Fruit fly (Drosophila melanogaster) whole organism, embryonic: ENCODE measurements around the gene alphaTub84B.

Experiments
- Asciz ChIP-seq: fragments of 200-800 bp; sonication (Bioruptor generic); optimal IDR thresholded peaks from 2 replicates; lab custom pipeline; 2017; ENCODE audit warnings: missing biosample characterization, mild to moderate bottlenecking, missing genetic modification characterization, missing genetic modification reagents
- Bdp1 ChIP-seq: fragments of 200-800 bp; sonication (Bioruptor generic); optimal IDR thresholded peaks from 3 replicates; lab custom pipeline; 2016; ENCODE audit warnings: missing biosample characterization, missing genetic modification characterization
- Blimp-1 ChIP-seq: fragments of 200-800 bp; sonication (Bioruptor generic); optimal IDR thresholded peaks from 3 replicates; lab custom pipeline; 2018; ENCODE audit warnings: missing biosample characterization, missing genetic modification characterization, mild to moderate bottlenecking, moderate library complexity, missing genetic modification reagents
- CG12299 ChIP-seq: fragments of 200-800 bp; sonication (Bioruptor generic); optimal IDR thresholded peaks from 2 replicates; lab custom pipeline; 2018; ENCODE audit warnings: missing biosample characterization, mild to moderate bottlenecking, missing genetic modification characterization
- CG13296 ChIP-seq: fragments of 200-800 bp; sonication (Bioruptor generic); optimal IDR thresholded peaks from 3 replicates; lab custom pipeline; 2018; ENCODE audit warnings: missing biosample characterization, mild to moderate bottlenecking, missing genetic modification characterization
- CG13894 ChIP-seq: fragments of 200-800 bp; sonication (Bioruptor generic); optimal IDR thresholded peaks from 3 replicates; lab custom pipeline; 2018; ENCODE audit warnings: missing biosample characterization, mild to moderate bottlenecking, missing genetic modification characterization, moderate library complexity
- CG14441 ChIP-seq: fragments of 200-800 bp; sonication (Bioruptor generic); IDR thresholded peaks from 2 replicates; pipeline ENCODE4 v1.3.6; 2022; ENCODE audit warnings: missing biosample characterization, missing genetic modification characterization
- CG14710 ChIP-seq: fragments of 200-800 bp; sonication (Bioruptor generic); optimal IDR thresholded peaks from 3 replicates; lab custom pipeline; 2019; ENCODE audit warnings: missing biosample characterization, mild to moderate bottlenecking, missing genetic modification characterization, moderate library complexity
- CG14860 ChIP-seq: fragments of 200-800 bp; sonication (Bioruptor generic); IDR thresholded peaks from 3 replicates; pipeline ENCODE4 v1.3.6; 2022; ENCODE audit warnings: missing biosample characterization, missing genetic modification characterization; ENCODE audit not compliant: partially characterized antibody
- CG15514 ChIP-seq: fragments of 200-800 bp; sonication (Bioruptor generic); optimal IDR thresholded peaks from 3 replicates; lab custom pipeline; 2017; ENCODE audit warnings: missing biosample characterization, missing genetic modification characterization, mild to moderate bottlenecking, moderate library complexity, missing genetic modification reagents
- CG1832 ChIP-seq: fragments of 200-800 bp; sonication (Bioruptor generic); optimal IDR thresholded peaks from 2 replicates; lab custom pipeline; 2017; ENCODE audit warnings: missing biosample characterization, mild to moderate bottlenecking, missing genetic modification characterization, inconsistent platforms
- CG31224 ChIP-seq: fragments of 200-800 bp; sonication (Bioruptor generic); IDR thresholded peaks from 2 replicates; pipeline ENCODE4 v1.3.6; 2022; ENCODE audit warnings: missing biosample characterization, missing genetic modification characterization
- CG3281 ChIP-seq: fragments of 200-800 bp; sonication (Bioruptor generic); optimal IDR thresholded peaks from 3 replicates; lab custom pipeline; 2017; ENCODE audit warnings: missing biosample characterization, mild to moderate bottlenecking, missing genetic modification characterization
- CG42726 ChIP-seq: fragments of 200-800 bp; sonication (Bioruptor generic); IDR thresholded peaks from 2 replicates; pipeline ENCODE4 v1.3.6; 2022; ENCODE audit warnings: missing biosample characterization, missing genetic modification characterization; ENCODE audit not compliant: partially characterized antibody
- CG4328 ChIP-seq: fragments of 200-800 bp; sonication (Bioruptor generic); optimal IDR thresholded peaks from 3 replicates; lab custom pipeline; 2017; ENCODE audit warnings: missing biosample characterization, missing genetic modification reagents, missing genetic modification characterization
- CG6854 ChIP-seq: fragments of 200-800 bp; sonication (Bioruptor generic); optimal IDR thresholded peaks from 3 replicates; lab custom pipeline; 2017; ENCODE audit warnings: missing biosample characterization, mild to moderate bottlenecking, missing genetic modification characterization
- CG7372 ChIP-seq: fragments of 200-800 bp; sonication (Bioruptor generic); IDR thresholded peaks from 2 replicates; pipeline ENCODE4 v1.3.6; 2022; ENCODE audit warnings: missing biosample characterization, missing genetic modification characterization
- CG7786 ChIP-seq: fragments of 200-800 bp; sonication (Bioruptor generic); optimal IDR thresholded peaks from 2 replicates; lab custom pipeline; 2016; ENCODE audit warnings: missing biosample characterization, missing genetic modification characterization
- CG9876 ChIP-seq: fragments of 200-800 bp; sonication (Bioruptor generic); optimal IDR thresholded peaks from 2 replicates; lab custom pipeline; 2016; ENCODE audit warnings: missing biosample characterization, missing genetic modification characterization
- D19B ChIP-seq: fragments of 200-800 bp; sonication (Bioruptor generic); optimal IDR thresholded peaks from 2 replicates; lab custom pipeline; 2017; ENCODE audit warnings: missing biosample characterization, mild to moderate bottlenecking, missing genetic modification characterization
- Elba2 ChIP-seq: fragments of 200-800 bp; sonication (Bioruptor generic); optimal IDR thresholded peaks from 3 replicates; lab custom pipeline; 2016; ENCODE audit warnings: missing biosample characterization, missing genetic modification characterization
- Ets65A ChIP-seq: fragments of 200-800 bp; sonication (Bioruptor generic); peaks from one replicate; lab custom pipeline; 2016; ENCODE audit warnings: missing biosample characterization, missing genetic modification characterization
- Fer2 ChIP-seq: fragments of 200-800 bp; sonication (Bioruptor generic); optimal IDR thresholded peaks from 2 replicates; lab custom pipeline; 2018; ENCODE audit warnings: missing biosample characterization, mild to moderate bottlenecking, missing genetic modification characterization, moderate library complexity
- H2.0 ChIP-seq: fragments of 200-800 bp; sonication (Bioruptor generic); IDR thresholded peaks from 2 replicates; pipeline ENCODE4 v1.3.6; 2022; ENCODE audit warnings: missing biosample characterization, missing genetic modification characterization
- HLH54F ChIP-seq: fragments of 200-800 bp; sonication (Bioruptor generic); optimal IDR thresholded peaks from 3 replicates; lab custom pipeline; 2016; ENCODE audit warnings: missing biosample characterization, missing genetic modification characterization
- Hand ChIP-seq: fragments of 200-800 bp; sonication (Bioruptor generic); optimal IDR thresholded peaks from 2 replicates; lab custom pipeline; 2017; ENCODE audit warnings: mild to moderate bottlenecking, missing biosample characterization, missing genetic modification reagents, missing genetic modification characterization
- Hsf ChIP-seq: fragments of 200-800 bp; sonication (Bioruptor generic); optimal IDR thresholded peaks from 3 replicates; lab custom pipeline; 2016; ENCODE audit warnings: missing biosample characterization, missing genetic modification characterization
- Lpt ChIP-seq: fragments of >200 bp; optimal IDR thresholded peaks from 2 replicates; lab custom pipeline; 2018; ENCODE audit warnings: missing biosample characterization, missing genetic modification characterization
- MESR4 ChIP-seq: fragments of 200-800 bp; sonication (Bioruptor generic); optimal IDR thresholded peaks from 2 replicates; lab custom pipeline; 2018; ENCODE audit warnings: missing biosample characterization, mild to moderate bottlenecking, missing genetic modification characterization, moderate library complexity
- NC2α ChIP-seq: fragments of 200-800 bp; sonication (Bioruptor generic); optimal IDR thresholded peaks from 2 replicates; lab custom pipeline; 2016; ENCODE audit warnings: missing biosample characterization, missing genetic modification characterization
- Stat92E ChIP-seq, 3 experiments: fragments of >200 bp in 2 of 3; fragments of 200-800 bp in 1 of 3; sonication (Bioruptor generic) in 1 of 3; optimal IDR thresholded peaks; 2 replicates each; lab custom pipeline; 2017 to 2019; ENCODE audit warnings: missing biosample characterization in 3 of 3, missing genetic modification characterization in 3 of 3, mild to moderate bottlenecking in 1 of 3, moderate library complexity in 1 of 3
- Xbp1 ChIP-seq: fragments of 200-800 bp; sonication (Bioruptor generic); optimal IDR thresholded peaks from 3 replicates; lab custom pipeline; 2016; ENCODE audit warnings: missing biosample characterization, mild to moderate bottlenecking, missing genetic modification characterization
- az2 ChIP-seq: fragments of 200-800 bp; sonication (Bioruptor generic); optimal IDR thresholded peaks from 3 replicates; lab custom pipeline; 2016; ENCODE audit warnings: missing biosample characterization, missing genetic modification characterization
- bowl ChIP-seq: fragments of 200-800 bp; sonication (Bioruptor generic); IDR thresholded peaks from 2 replicates; pipeline ENCODE4 v1.3.6; 2022; ENCODE audit warnings: missing biosample characterization, missing genetic modification characterization
- cg ChIP-seq: fragments of 200-800 bp; sonication (Bioruptor generic); optimal IDR thresholded peaks from 3 replicates; lab custom pipeline; 2019; ENCODE audit warnings: missing biosample characterization, mild to moderate bottlenecking, missing genetic modification characterization, moderate library complexity
- da ChIP-seq: fragments of 200-800 bp; sonication (Bioruptor generic); optimal IDR thresholded peaks from 2 replicates; lab custom pipeline; 2016; ENCODE audit warnings: missing biosample characterization, missing genetic modification characterization
- dm ChIP-seq: fragments of 200-800 bp; sonication (Bioruptor generic); optimal IDR thresholded peaks from 3 replicates; lab custom pipeline; 2016; ENCODE audit warnings: missing biosample characterization, missing genetic modification characterization
- dmrt11E ChIP-seq: fragments of 200-800 bp; sonication (Bioruptor generic); optimal IDR thresholded peaks from 3 replicates; lab custom pipeline; 2018; ENCODE audit warnings: missing biosample characterization, mild to moderate bottlenecking, missing genetic modification characterization, moderate library complexity
- fd64A ChIP-seq: fragments of 200-800 bp; sonication (Bioruptor generic); optimal IDR thresholded peaks from 3 replicates; lab custom pipeline; 2018; ENCODE audit warnings: missing biosample characterization, mild to moderate bottlenecking, missing genetic modification characterization
- grau ChIP-seq: fragments of 200-800 bp; optimal IDR thresholded peaks from 3 replicates; lab custom pipeline; 2019; ENCODE audit warnings: missing biosample characterization, mild to moderate bottlenecking, missing genetic modification characterization, moderate library complexity
- gsb-n ChIP-seq: fragments of 200-800 bp; sonication (Bioruptor generic); optimal IDR thresholded peaks from 3 replicates; lab custom pipeline; 2018; ENCODE audit warnings: missing biosample characterization, mild to moderate bottlenecking, missing genetic modification characterization
- jigr1 ChIP-seq: fragments of 200-800 bp; sonication (Bioruptor generic); IDR thresholded peaks from 3 replicates; pipeline ENCODE4 v1.3.6; 2022; ENCODE audit warnings: missing biosample characterization, missing genetic modification characterization
- lmd ChIP-seq: fragments of 200-800 bp; sonication (Bioruptor generic); IDR thresholded peaks from 2 replicates; pipeline ENCODE4 v1.3.6; 2022; ENCODE audit warnings: missing biosample characterization, missing genetic modification characterization
- phol ChIP-seq: fragments of 200-800 bp; sonication (Bioruptor generic); optimal IDR thresholded peaks from 3 replicates; lab custom pipeline; 2018; ENCODE audit warnings: missing biosample characterization, mild to moderate bottlenecking, missing genetic modification characterization, moderate library complexity
- sens ChIP-seq: fragments of 200-800 bp; sonication (Bioruptor generic); peaks from one replicate; lab custom pipeline; 2016; ENCODE audit warnings: missing biosample characterization, missing genetic modification characterization
- stc ChIP-seq: fragments of 200-800 bp; sonication (Bioruptor generic); IDR thresholded peaks from 2 replicates; pipeline ENCODE4 v1.3.6; 2022; ENCODE audit warnings: missing biosample characterization, missing genetic modification characterization
- tio ChIP-seq: fragments of 200-800 bp; sonication (Bioruptor generic); optimal IDR thresholded peaks from 2 replicates; lab custom pipeline; 2017; ENCODE audit warnings: missing biosample characterization, missing genetic modification characterization, inconsistent platforms
- ttk ChIP-seq: fragments of 200-800 bp; sonication (Bioruptor generic); IDR thresholded peaks from 2 replicates; pipeline ENCODE4 v2.1.2; 2022; ENCODE audit warnings: missing biosample characterization, missing genetic modification characterization
- unpg ChIP-seq: fragments of 200-800 bp; sonication (Bioruptor generic); optimal IDR thresholded peaks from 3 replicates; lab custom pipeline; 2018; ENCODE audit warnings: missing biosample characterization, mild to moderate bottlenecking, missing genetic modification characterization, moderate library complexity
- yki ChIP-seq: fragments of >200 bp; optimal IDR thresholded peaks from 3 replicates; lab custom pipeline; 2018
- zen ChIP-seq: fragments of 200-800 bp; sonication (Bioruptor generic); optimal IDR thresholded peaks from 3 replicates; lab custom pipeline; 2018; ENCODE audit warnings: missing biosample characterization, mild to moderate bottlenecking, missing genetic modification characterization, moderate library complexity
- zfh1 ChIP-seq: fragments of 200-800 bp; sonication (Bioruptor generic); IDR thresholded peaks from 3 replicates; pipeline ENCODE4 v1.3.6; 2022; ENCODE audit warnings: missing biosample characterization, missing genetic modification characterization

The alphaTub84B gene

DNA sequence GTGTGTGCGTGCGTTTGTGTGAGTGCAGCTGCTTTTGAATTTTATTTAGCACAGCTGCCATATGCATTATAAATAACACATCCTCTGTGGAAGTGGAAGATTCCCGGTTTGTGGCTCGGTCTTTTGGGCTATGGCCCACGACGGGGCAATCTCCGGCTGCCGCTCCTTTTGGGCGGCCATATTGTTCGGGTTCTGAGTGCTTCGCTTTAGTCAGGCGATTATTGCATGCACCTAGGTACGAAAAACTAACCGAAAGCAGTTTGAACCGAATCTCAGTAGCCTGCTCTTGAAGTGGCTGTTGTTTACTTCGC lies 11.3 kb upstream of the alphaTub84B start:
- TF ChIP-seq CG14860 (no peak), Hand (GFP tag; lab: Kevin White, UChicago) (peak; percentile 28), zfh1 (no peak), H2.0 (GFP tag; lab: Robert Waterston, UW) (no peak), sens (GFP tag; lab: Kevin White, UChicago) (peak; percentile 52), MESR4 (peak; percentile 2), CG14441 (GFP tag; lab: Robert Waterston, UW) (no peak), phol (peak; percentile 50), Lpt (no peak), CG12299 (tag; lab: Kevin White, UChicago) (peak; percentile 37), Xbp1 (GFP tag; lab: Kevin White, UChicago) (no peak), Elba2 (GFP tag; lab: Kevin White, UChicago) (no peak), cg (GFP tag; lab: Kevin White, UChicago) (peak; percentile 57), gsb-n (tag; lab: Kevin White, UChicago) (no peak), CG7786 (GFP tag; lab: Kevin White, UChicago) (no peak), da (peak; percentile 14), Asciz (no peak), CG3281 (no peak), unpg (GFP tag; lab: Kevin White, UChicago) (no peak)

DNA sequence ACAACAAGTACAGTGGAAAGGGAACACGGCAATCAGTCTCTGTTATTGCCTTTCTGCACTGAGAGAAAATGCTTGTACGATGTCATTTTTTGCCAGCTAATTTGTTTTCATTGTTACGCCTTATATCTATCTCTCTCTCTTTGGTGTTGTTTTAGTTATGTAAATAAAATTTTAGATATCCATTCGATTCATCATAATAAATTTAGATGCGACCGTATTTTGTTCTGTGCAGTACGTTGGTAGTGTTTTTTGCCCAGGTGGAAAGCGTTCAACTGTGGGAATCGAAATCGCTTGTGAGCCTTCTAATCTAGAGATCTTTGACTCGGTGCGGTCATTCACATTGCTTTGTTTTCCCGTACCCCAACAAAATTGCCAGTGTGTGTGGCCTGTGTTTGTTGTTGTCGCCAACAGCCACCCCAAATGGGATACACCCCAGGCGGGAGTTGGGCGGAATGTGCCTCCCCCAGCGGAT lies 10.7 kb upstream of the alphaTub84B start:
- TF ChIP-seq Fer2 (tag; lab: Kevin White, UChicago) (peak; percentile 64), CG42726 (GFP tag; lab: Robert Waterston, UW) (no peak), CG14441 (GFP tag; lab: Robert Waterston, UW) (no peak), Ets65A (peak; percentile 99), D19B (GFP tag; lab: Kevin White, UChicago) (peak; percentile 75), stc (GFP tag; lab: Robert Waterston, UW) (no peak), jigr1 (GFP tag; lab: Robert Waterston, UW) (no peak), yki (lab: Kevin White, UChicago) (no peak), ttk (GFP tag; lab: Robert Waterston, UW) (no peak), CG6854 (GFP tag; lab: Kevin White, UChicago) (peak; percentile 90), dmrt11E (tag; lab: Kevin White, UChicago) (peak; percentile 82), Bdp1 (GFP tag; lab: Kevin White, UChicago) (peak; percentile 79), Stat92E (GFP tag; optimal IDR thresholded peaks at IDR 0.05; lab: Kevin White, UChicago) (peak in 1 of 3 experiments; percentile 62), fd64A (GFP tag; lab: Kevin White, UChicago) (peak; percentile 76), zen (tag; lab: Kevin White, UChicago) (peak; percentile 90), CG15514 (GFP tag; lab: Kevin White, UChicago) (peak; percentile 81), CG7372 (GFP tag; lab: Robert Waterston, UW) (no peak), CG31224 (GFP tag; lab: Robert Waterston, UW) (no peak), CG9876 (GFP tag; lab: Kevin White, UChicago) (peak; percentile 83), CG1832 (GFP tag; lab: Kevin White, UChicago) (no peak), CG14710 (peak; percentile 85), lmd (no peak), bowl (no peak), HLH54F (peak; percentile 89), CG13894 (tag; lab: Kevin White, UChicago) (peak; percentile 87), CG4328 (peak; percentile 57), tio (GFP tag; lab: Kevin White, UChicago) (peak; percentile 85), zfh1 (no peak), Hsf (GFP tag; lab: Kevin White, UChicago) (peak; percentile 91), grau (tag; lab: Kevin White, UChicago) (peak; percentile 89), NC2α (GFP tag; lab: Kevin White, UChicago) (peak; percentile 68), CG13296 (GFP tag; lab: Kevin White, UChicago) (peak; percentile 88), Blimp-1 (GFP tag; lab: Kevin White, UChicago) (peak; percentile 88), dm (GFP tag; lab: Kevin White, UChicago) (peak; percentile 82), az2 (GFP tag; lab: Kevin White, UChicago) (peak; percentile 89)
